Fruit fly (Drosophila melanogaster): Measurements from ENCODE around the gene Tengl1.

dm6 chr2L:2238151-2238550, 2.2 kb downstream of the Tengl1 start, which contains the start of gene Tengl3:
- no peak for TF ChIP-seq psq (optimal IDR thresholded peaks at IDR 0.05)
- no peak for TF ChIP-seq h (optimal IDR thresholded peaks at IDR 0.05)
- no peak for TF ChIP-seq ttk (optimal IDR thresholded peaks at IDR 0.05)
- no peak for TF ChIP-seq insv (optimal IDR thresholded peaks at IDR 0.05)
- no peak for TF ChIP-seq Myc (optimal IDR thresholded peaks at IDR 0.05)
- TF ChIP-seq Sin3A (optimal IDR thresholded peaks at IDR 0.05): no peak

All from Kc167 (cell line).